Fruit fly (Drosophila melanogaster): Measurements from ENCODE around the gene NdufV3.

Gene NdufV3

DNA sequence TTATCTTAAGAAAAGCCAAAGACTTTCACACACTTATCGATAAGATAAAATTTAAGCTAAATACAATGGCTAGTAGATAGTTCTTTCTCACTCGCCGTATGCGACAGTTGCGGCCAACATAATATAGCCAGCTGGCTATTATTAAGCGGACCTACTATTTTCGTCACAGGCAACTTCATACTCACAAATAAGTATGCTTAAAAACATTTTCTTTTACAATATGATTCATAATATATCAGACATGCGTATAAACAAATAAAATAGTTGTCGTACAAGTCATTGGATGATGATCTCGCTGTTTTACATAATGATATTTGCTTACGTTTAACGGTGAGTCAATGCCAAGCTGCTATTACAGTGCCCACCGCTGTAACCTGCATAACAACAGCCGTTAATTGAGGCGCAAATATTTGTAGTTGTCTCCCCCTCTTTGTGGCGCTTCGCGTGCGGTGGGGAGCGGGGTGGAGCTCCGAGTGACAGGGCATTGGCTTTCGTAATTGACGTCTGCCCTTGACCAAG is 23.5 kb upstream of the NdufV3 start:
- TF ChIP-seq CG11617 (GFP tag; optimal IDR thresholded peaks at IDR 0.05) (peak; percentile 83), CG1620 (GFP tag; optimal IDR thresholded peaks at IDR 0.05) (peak; percentile 59), Crg-1 (GFP tag; optimal IDR thresholded peaks at IDR 0.05) (peak; percentile 72), CG33017 (tag; optimal IDR thresholded peaks at IDR 0.05) (peak; percentile 81), CG7101 (tag; optimal IDR thresholded peaks at IDR 0.05) (peak; percentile 84), CG14711 (tag; optimal IDR thresholded peaks at IDR 0.05) (peak; percentile 72), kay (GFP tag; ENCODE audit: borderline replicate concordance) (peak; percentile 96), Hr96 (GFP tag; optimal IDR thresholded peaks at IDR 0.05) (no peak), tj (GFP tag; optimal IDR thresholded peaks at IDR 0.05) (peak; percentile 59), ovo (GFP tag; optimal IDR thresholded peaks at IDR 0.05) (peak; percentile 91), pad (GFP tag; optimal IDR thresholded peaks at IDR 0.05) (peak; percentile 65), CG12768 (GFP tag; optimal IDR thresholded peaks at IDR 0.05) (peak; percentile 78), CG7045 (GFP tag; optimal IDR thresholded peaks at IDR 0.05) (peak; percentile 73), Clk (GFP tag; optimal IDR thresholded peaks at IDR 0.05) (peak; percentile 28), cnc (optimal IDR thresholded peaks at IDR 0.05) (no peak), bab1 (GFP tag; optimal IDR thresholded peaks at IDR 0.05) (peak; percentile 77), CG5204 (GFP tag; optimal IDR thresholded peaks at IDR 0.05) (no peak), cic (GFP tag; optimal IDR thresholded peaks at IDR 0.05) (peak; percentile 49), toe (GFP tag; optimal IDR thresholded peaks at IDR 0.05) (no peak), Mnt (GFP tag; optimal IDR thresholded peaks at IDR 0.05) (peak; percentile 66)

DNA sequence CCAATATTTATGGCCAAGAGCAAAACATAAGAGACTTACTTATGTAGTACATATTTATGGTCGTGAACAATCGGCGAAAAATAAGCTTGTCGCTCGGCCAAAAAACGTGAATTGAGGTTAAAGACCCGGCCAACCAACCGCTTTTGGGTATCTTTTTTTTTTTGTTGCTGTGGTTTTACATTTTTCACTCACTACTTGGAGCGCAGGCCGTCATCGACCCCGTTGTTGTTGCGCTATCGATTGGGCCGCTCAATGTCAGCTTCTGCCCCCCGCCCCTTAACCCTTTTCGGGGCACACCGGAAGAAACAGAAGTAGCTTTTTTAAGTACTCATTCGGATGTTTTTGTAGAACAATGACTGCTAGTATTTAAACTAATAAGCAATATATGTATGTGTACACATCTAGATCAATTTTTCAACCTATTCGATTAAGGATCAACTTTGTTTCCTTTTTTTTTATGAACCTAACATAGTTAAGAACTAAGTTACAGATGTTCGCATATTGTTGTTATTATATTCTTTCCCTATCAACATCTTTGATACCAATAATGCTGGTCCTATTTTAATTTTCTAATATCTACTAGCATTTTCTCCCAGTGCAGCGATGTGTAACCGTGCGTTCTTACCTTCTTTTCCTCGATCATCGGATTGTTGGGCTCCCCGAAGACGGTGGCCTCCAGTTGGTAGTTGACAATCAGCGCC is 11.6 kb upstream of the NdufV3 start:
- no peak for TF ChIP-seq Hr96 (GFP tag; optimal IDR thresholded peaks at IDR 0.05)
- TF ChIP-seq cic (GFP tag; optimal IDR thresholded peaks at IDR 0.05), result no peak
- peak; percentile 2 for TF ChIP-seq CG14711 (tag; optimal IDR thresholded peaks at IDR 0.05)
- TF ChIP-seq CG7045 (GFP tag; optimal IDR thresholded peaks at IDR 0.05), result peak; percentile 20
- TF ChIP-seq toe (GFP tag; optimal IDR thresholded peaks at IDR 0.05), result no peak
- no peak for TF ChIP-seq Clk (GFP tag; optimal IDR thresholded peaks at IDR 0.05)
- TF ChIP-seq kay (GFP tag; ENCODE audit: borderline replicate concordance), result no peak
- TF ChIP-seq bab1 (GFP tag; optimal IDR thresholded peaks at IDR 0.05), result peak; percentile 22
- TF ChIP-seq CG11617 (GFP tag; optimal IDR thresholded peaks at IDR 0.05), result peak; percentile 13
- no peak for TF ChIP-seq Crg-1 (GFP tag; optimal IDR thresholded peaks at IDR 0.05)
- TF ChIP-seq CG33017 (tag; optimal IDR thresholded peaks at IDR 0.05), result no peak
- TF ChIP-seq cnc (optimal IDR thresholded peaks at IDR 0.05), result no peak
- no peak for TF ChIP-seq Mnt (GFP tag; optimal IDR thresholded peaks at IDR 0.05)
- no peak for TF ChIP-seq CG5204 (GFP tag; optimal IDR thresholded peaks at IDR 0.05)
- TF ChIP-seq CG1620 (GFP tag; optimal IDR thresholded peaks at IDR 0.05), result no peak
- TF ChIP-seq tj (GFP tag; optimal IDR thresholded peaks at IDR 0.05), result peak; percentile 4
- no peak for TF ChIP-seq ovo (GFP tag; optimal IDR thresholded peaks at IDR 0.05)
- no peak for TF ChIP-seq CG7101 (tag; optimal IDR thresholded peaks at IDR 0.05)
- no peak for TF ChIP-seq CG12768 (GFP tag; optimal IDR thresholded peaks at IDR 0.05)
- TF ChIP-seq pad (GFP tag; optimal IDR thresholded peaks at IDR 0.05), result no peak

DNA sequence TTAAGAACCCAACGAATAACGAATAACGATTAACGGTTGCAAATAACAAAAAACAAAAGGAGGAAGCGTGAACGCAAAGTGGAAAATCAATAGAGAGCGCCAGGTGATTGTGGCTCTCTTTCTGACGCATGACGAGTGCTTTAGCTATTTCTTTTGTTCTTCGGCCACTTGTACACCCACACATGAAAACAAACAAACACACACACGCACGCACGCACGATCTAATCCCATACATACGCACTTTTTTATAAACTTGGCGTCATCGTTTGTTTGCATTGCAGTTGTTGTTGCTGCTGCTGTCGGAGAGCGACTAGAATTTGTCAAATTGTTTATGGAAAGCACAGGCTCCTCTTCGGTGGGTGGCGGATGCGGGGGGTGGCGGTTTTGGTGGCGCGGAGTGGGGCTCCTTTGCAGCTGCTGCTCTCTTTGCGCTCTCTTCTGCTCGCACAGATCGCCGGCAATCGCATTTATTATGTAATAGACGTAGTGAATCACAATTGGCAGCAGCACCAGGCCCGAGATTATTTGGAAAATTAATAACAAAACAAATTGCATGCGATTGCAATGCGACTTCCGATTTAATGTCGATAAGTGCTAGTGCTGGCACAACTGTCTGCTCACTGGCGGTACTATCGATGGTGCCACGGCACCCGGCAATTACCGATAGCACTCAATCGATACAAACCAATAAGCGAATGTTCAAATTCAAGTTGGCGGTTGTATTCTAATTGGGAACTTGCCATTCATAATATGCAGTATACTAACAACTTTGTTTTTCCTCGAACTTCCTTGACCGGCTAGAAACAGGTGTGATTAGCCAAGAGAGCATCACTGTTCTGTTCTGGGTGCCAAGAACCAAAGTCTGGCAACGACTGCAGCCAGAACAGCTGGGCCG is 10.6 kb upstream of the NdufV3 start:
- no peak for TF ChIP-seq CG5204 (GFP tag; optimal IDR thresholded peaks at IDR 0.05)
- TF ChIP-seq CG12768 (GFP tag; optimal IDR thresholded peaks at IDR 0.05), result no peak
- TF ChIP-seq tj (GFP tag; optimal IDR thresholded peaks at IDR 0.05), result peak; percentile 63
- peak; percentile 72 for TF ChIP-seq toe (GFP tag; optimal IDR thresholded peaks at IDR 0.05)
- no peak for TF ChIP-seq kay (GFP tag; ENCODE audit: borderline replicate concordance)
- TF ChIP-seq CG1620 (GFP tag; optimal IDR thresholded peaks at IDR 0.05), result peak; percentile 90
- TF ChIP-seq pad (GFP tag; optimal IDR thresholded peaks at IDR 0.05), result peak; percentile 23
- peak; percentile 31 for TF ChIP-seq CG14711 (tag; optimal IDR thresholded peaks at IDR 0.05)
- TF ChIP-seq CG33017 (tag; optimal IDR thresholded peaks at IDR 0.05), result no peak
- peak; percentile 41 for TF ChIP-seq CG11617 (GFP tag; optimal IDR thresholded peaks at IDR 0.05)
- TF ChIP-seq cnc (optimal IDR thresholded peaks at IDR 0.05), result no peak
- no peak for TF ChIP-seq cic (GFP tag; optimal IDR thresholded peaks at IDR 0.05)
- peak; percentile 75 for TF ChIP-seq Mnt (GFP tag; optimal IDR thresholded peaks at IDR 0.05)
- TF ChIP-seq CG7045 (GFP tag; optimal IDR thresholded peaks at IDR 0.05), result no peak
- TF ChIP-seq Crg-1 (GFP tag; optimal IDR thresholded peaks at IDR 0.05), result peak; percentile 55
- TF ChIP-seq ovo (GFP tag; optimal IDR thresholded peaks at IDR 0.05), result peak; percentile 53
- peak; percentile 54 for TF ChIP-seq bab1 (GFP tag; optimal IDR thresholded peaks at IDR 0.05)
- TF ChIP-seq Clk (GFP tag; optimal IDR thresholded peaks at IDR 0.05), result no peak
- peak; percentile 69 for TF ChIP-seq CG7101 (tag; optimal IDR thresholded peaks at IDR 0.05)
- TF ChIP-seq Hr96 (GFP tag; optimal IDR thresholded peaks at IDR 0.05), result no peak

DNA sequence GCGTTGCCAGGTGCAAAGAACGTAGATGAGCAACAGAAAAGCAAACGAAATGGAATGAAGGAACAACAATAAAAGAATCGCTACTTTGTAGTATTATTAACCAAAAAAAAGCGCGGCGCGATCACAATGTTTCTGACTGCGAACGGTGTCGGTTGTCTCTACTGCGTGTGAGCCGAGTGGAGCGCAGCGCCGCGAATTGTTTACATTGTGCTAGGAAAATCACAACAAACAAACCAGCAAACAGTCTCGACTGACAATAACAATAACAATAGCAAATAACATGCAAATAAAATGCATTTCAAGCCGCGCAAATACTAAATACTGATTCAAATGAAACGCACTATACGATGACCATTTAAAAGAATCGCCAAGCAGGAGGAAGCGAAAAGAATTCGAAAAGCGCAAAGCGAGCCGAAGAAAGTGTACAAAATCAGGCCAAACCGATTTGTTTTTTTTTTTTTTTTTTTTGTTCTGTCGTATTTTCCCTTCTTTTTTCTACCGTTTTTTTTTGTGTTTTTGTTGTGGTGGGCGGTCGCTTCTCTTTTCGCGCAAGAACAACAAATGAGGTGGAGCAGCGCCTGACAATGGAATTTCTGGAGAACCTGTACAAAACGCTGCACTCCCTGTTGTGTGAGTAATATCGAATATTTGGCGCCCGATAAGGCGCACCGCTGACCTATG is 9.8 kb upstream of the NdufV3 start, which contains the start of the genes CG34348 and Kap3:
TSS of gene CG34348 (plus strand) at position 6 of the 681 bp plus-strand sequence.
TSS of gene Kap3 (minus strand) at position 217 of the 681 bp plus-strand sequence.
- TF ChIP-seq bab1 (GFP tag; optimal IDR thresholded peaks at IDR 0.05), result peak; percentile 16
- no peak for TF ChIP-seq tj (GFP tag; optimal IDR thresholded peaks at IDR 0.05)

Measured in whole organism, adult.